Fruit fly (Drosophila melanogaster): ENCODE data around the gene CG31752.

DNA sequence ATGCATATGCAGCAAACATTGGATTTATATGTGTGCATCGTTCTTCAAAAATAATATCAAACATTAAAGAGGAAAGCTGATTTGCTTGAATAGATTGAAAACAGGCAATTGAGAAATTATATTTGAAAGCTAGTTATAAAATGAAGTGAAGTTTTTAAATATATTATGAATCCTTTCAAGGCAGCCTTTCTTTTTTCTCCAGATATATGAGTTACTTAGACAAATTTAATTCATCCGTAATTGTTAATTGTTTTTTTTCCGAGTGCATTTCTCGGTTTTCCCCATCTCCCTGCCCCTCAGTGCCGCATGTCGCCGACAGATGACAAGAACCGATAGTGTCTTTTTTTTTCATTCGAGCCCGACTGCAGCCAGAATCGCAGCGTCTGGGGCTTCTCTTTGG lies 30.7 kb upstream of the CG31752 start:
- TF ChIP-seq Dll (optimal IDR thresholded peaks at IDR 0.05), result no peak
- TF ChIP-seq pan (optimal IDR thresholded peaks at IDR 0.05), result no peak

Data from whole organism.